ENCODE assay signal across 5 fruit fly cellular contexts in genomic region chr3R:11656614-11657216, dm6.
A peak's percentile ranks its signal among the peaks of the same experiment; 100 is the strongest.
TF ChIP-seq lines count a peak whose summit lies in the region.

No protein-coding gene starts in this region.

- TF ChIP-seq CTCF in whole organism, embryonic (GFP tag; optimal IDR thresholded peaks at IDR 0.05; lab: Kevin White, UChicago) = peak; percentile 53

TF ChIP-seq in whole organism, adult, 20 proteins besides CTCF, POLR2A, EP300 and RAD21 (continues in another document):
- TF ChIP-seq CG7045 (GFP tag; optimal IDR thresholded peaks at IDR 0.05; lab: Kevin White, UChicago) = peak; percentile 71
- peak; percentile 79 for TF ChIP-seq kay (GFP tag; lab: Kevin White, UChicago; ENCODE audit: borderline replicate concordance)
- no peak for TF ChIP-seq cnc (optimal IDR thresholded peaks at IDR 0.05; lab: Kevin White, UChicago)
- TF ChIP-seq toe (GFP tag; optimal IDR thresholded peaks at IDR 0.05; lab: Kevin White, UChicago) = peak; percentile 11
- TF ChIP-seq CG14711 (tag; optimal IDR thresholded peaks at IDR 0.05; lab: Kevin White, UChicago) = peak; percentile 88
- peak; percentile 60 for TF ChIP-seq CG11617 (GFP tag; optimal IDR thresholded peaks at IDR 0.05; lab: Kevin White, UChicago)
- peak; percentile 46 for TF ChIP-seq Mnt (GFP tag; optimal IDR thresholded peaks at IDR 0.05; lab: Kevin White, UChicago)
- TF ChIP-seq CG33017 (tag; optimal IDR thresholded peaks at IDR 0.05; lab: Kevin White, UChicago) = peak; percentile 91
- peak; percentile 56 for TF ChIP-seq Crg-1 (GFP tag; optimal IDR thresholded peaks at IDR 0.05; lab: Kevin White, UChicago)
- peak; percentile 41 for TF ChIP-seq tj (GFP tag; optimal IDR thresholded peaks at IDR 0.05; lab: Kevin White, UChicago)
- TF ChIP-seq CG7101 (tag; optimal IDR thresholded peaks at IDR 0.05; lab: Kevin White, UChicago) = peak; percentile 92
- peak; percentile 71 for TF ChIP-seq CG12768 (GFP tag; optimal IDR thresholded peaks at IDR 0.05; lab: Kevin White, UChicago)
- TF ChIP-seq CG1620 (GFP tag; optimal IDR thresholded peaks at IDR 0.05; lab: Kevin White, UChicago) = peak; percentile 61
- no peak for TF ChIP-seq cic (GFP tag; optimal IDR thresholded peaks at IDR 0.05; lab: Kevin White, UChicago)
- no peak for TF ChIP-seq pad (GFP tag; optimal IDR thresholded peaks at IDR 0.05; lab: Kevin White, UChicago)
- peak; percentile 68 for TF ChIP-seq CG5204 (GFP tag; optimal IDR thresholded peaks at IDR 0.05; lab: Kevin White, UChicago)
- no peak for TF ChIP-seq ovo (GFP tag; optimal IDR thresholded peaks at IDR 0.05; lab: Kevin White, UChicago)
- TF ChIP-seq Clk (GFP tag; optimal IDR thresholded peaks at IDR 0.05; lab: Kevin White, UChicago) = peak; percentile 48

TF ChIP-seq in whole organism, embryonic, 481 proteins besides CTCF, POLR2A, EP300 and RAD21 (continues in another document):
- TF ChIP-seq fd96Cb (tag; optimal IDR thresholded peaks at IDR 0.05; lab: Kevin White, UChicago) (peak; percentile 95), Mes4 (GFP tag; optimal IDR thresholded peaks at IDR 0.05; lab: Kevin White, UChicago) (peak; percentile 87), nerfin-2 (GFP tag; IDR thresholded peaks at IDR 0.05; lab: Robert Waterston, UW; ENCODE audit: partially characterized antibody) (no peak), Hand (GFP tag; optimal IDR thresholded peaks at IDR 0.05; lab: Kevin White, UChicago) (peak; percentile 92), peb (GFP tag; IDR thresholded peaks at IDR 0.05; lab: Robert Waterston, UW) (peak; percentile 88), mirr (GFP tag; optimal IDR thresholded peaks at IDR 0.05; lab: Kevin White, UChicago) (peak; percentile 65), Mrtf (GFP tag; IDR thresholded peaks at IDR 0.05; lab: Robert Waterston, UW) (peak; percentile 96), HLHmδ (GFP tag; optimal IDR thresholded peaks at IDR 0.05; lab: Kevin White, UChicago) (no peak), CG8924 (tag; optimal IDR thresholded peaks at IDR 0.05; lab: Kevin White, UChicago) (peak; percentile 97), CG1233 (GFP tag; optimal IDR thresholded peaks at IDR 0.05; lab: Kevin White, UChicago) (peak; percentile 95), unpg (GFP tag; optimal IDR thresholded peaks at IDR 0.05; lab: Kevin White, UChicago) (peak; percentile 97), CG18262 (tag; optimal IDR thresholded peaks at IDR 0.05; lab: Kevin White, UChicago) (peak; percentile 95), CG15269 (tag; optimal IDR thresholded peaks at IDR 0.05; lab: Kevin White, UChicago) (peak; percentile 98), MTF-1 (GFP tag; optimal IDR thresholded peaks at IDR 0.05; lab: Kevin White, UChicago; ENCODE audit: borderline replicate concordance) (peak; percentile 92), br (optimal IDR thresholded peaks at IDR 0.05; lab: Kevin White, UChicago) (no peak), zf30C (GFP tag; optimal IDR thresholded peaks at IDR 0.05; lab: Kevin White, UChicago) (peak; percentile 76), tio (GFP tag; optimal IDR thresholded peaks at IDR 0.05; lab: Kevin White, UChicago) (peak; percentile 95), Hmr (GFP tag; optimal IDR thresholded peaks at IDR 0.05; lab: Kevin White, UChicago) (peak; percentile 97)

TF ChIP-seq in whole organism, prepupa, 60 proteins besides CTCF, POLR2A, EP300 and RAD21 (continues in another document):
- peak; percentile 98 for TF ChIP-seq dsx (GFP tag; optimal IDR thresholded peaks at IDR 0.05; lab: Kevin White, UChicago; ENCODE audit: poor library complexity, severe bottlenecking)
- TF ChIP-seq eg (GFP tag; IDR thresholded peaks at IDR 0.05; lab: Robert Waterston, UW) = peak; percentile 99
- peak; percentile 99 for TF ChIP-seq CG7368 (GFP tag; optimal IDR thresholded peaks at IDR 0.05; lab: Kevin White, UChicago)
- peak; percentile 98 for TF ChIP-seq Sox15 (GFP tag; optimal IDR thresholded peaks at IDR 0.05; lab: Kevin White, UChicago)
- peak; percentile 99 for TF ChIP-seq CG8632 (GFP tag; optimal IDR thresholded peaks at IDR 0.05; lab: Kevin White, UChicago)
- TF ChIP-seq vri (GFP tag; optimal IDR thresholded peaks at IDR 0.05; lab: Kevin White, UChicago) = peak; percentile 98
- peak; percentile 17 for TF ChIP-seq fkh (GFP tag; optimal IDR thresholded peaks at IDR 0.05; lab: Kevin White, UChicago)
- peak; percentile 97 for TF ChIP-seq CG9139 (GFP tag; optimal IDR thresholded peaks at IDR 0.05; lab: Kevin White, UChicago)
- peak; percentile 99 for TF ChIP-seq CG3032 (tag; optimal IDR thresholded peaks at IDR 0.05; lab: Kevin White, UChicago)
- peak; percentile 99 for TF ChIP-seq net (GFP tag; optimal IDR thresholded peaks at IDR 0.05; lab: Kevin White, UChicago)
- TF ChIP-seq Hr4 (GFP tag; optimal IDR thresholded peaks at IDR 0.05; lab: Kevin White, UChicago) = peak; percentile 99
- TF ChIP-seq Smox (GFP tag; optimal IDR thresholded peaks at IDR 0.05; lab: Kevin White, UChicago) = peak; percentile 98
- peak; percentile 98 for TF ChIP-seq CG6808 (GFP tag; optimal IDR thresholded peaks at IDR 0.05; lab: Kevin White, UChicago)
- peak; percentile 99 for TF ChIP-seq pdm3 (GFP tag; optimal IDR thresholded peaks at IDR 0.05; lab: Kevin White, UChicago)
- TF ChIP-seq Eip75B (GFP tag; optimal IDR thresholded peaks at IDR 0.05; lab: Kevin White, UChicago) = peak; percentile 99
- TF ChIP-seq CG6854 (GFP tag; optimal IDR thresholded peaks at IDR 0.05; lab: Kevin White, UChicago) = peak; percentile 93
- TF ChIP-seq Gug (GFP tag; IDR thresholded peaks at IDR 0.05; lab: Robert Waterston, UW) = peak; percentile 98
- TF ChIP-seq spab (GFP tag; optimal IDR thresholded peaks at IDR 0.05; lab: Kevin White, UChicago) = peak; percentile 99
- peak; percentile 98 for TF ChIP-seq CG11294 (GFP tag; IDR thresholded peaks at IDR 0.05; lab: Robert Waterston, UW)

TF ChIP-seq in whole organism, pupa, 21 proteins besides CTCF, POLR2A, EP300 and RAD21:
- peak; percentile 99 for TF ChIP-seq CG32121 (GFP tag; IDR thresholded peaks at IDR 0.05; lab: Robert Waterston, UW)
- TF ChIP-seq D1 (tag; optimal IDR thresholded peaks at IDR 0.05; lab: Kevin White, UChicago) = peak; percentile 97
- peak; percentile 99 for TF ChIP-seq CG8301 (tag; optimal IDR thresholded peaks at IDR 0.05; lab: Kevin White, UChicago)
- TF ChIP-seq fd96Ca (GFP tag; IDR thresholded peaks at IDR 0.05; lab: Robert Waterston, UW) = peak; percentile 99
- peak; percentile 99 for TF ChIP-seq CG14655 (GFP tag; optimal IDR thresholded peaks at IDR 0.05; lab: Kevin White, UChicago)
- TF ChIP-seq CG10348 (GFP tag; IDR thresholded peaks at IDR 0.05; lab: Robert Waterston, UW) = peak; percentile 94
- TF ChIP-seq CG34367 (tag; optimal IDR thresholded peaks at IDR 0.05; lab: Kevin White, UChicago) = peak; percentile 99
- peak; percentile 97 for TF ChIP-seq rn (GFP tag; IDR thresholded peaks at IDR 0.05; lab: Robert Waterston, UW)
- TF ChIP-seq CG15710 (tag; optimal IDR thresholded peaks at IDR 0.05; lab: Kevin White, UChicago) = peak; percentile 99
- peak; percentile 99 for TF ChIP-seq CG17806 (tag; optimal IDR thresholded peaks at IDR 0.05; lab: Kevin White, UChicago)
- TF ChIP-seq CG13204 (GFP tag; optimal IDR thresholded peaks at IDR 0.05; lab: Kevin White, UChicago) = peak; percentile 96
- peak; percentile 100 for TF ChIP-seq Pif1B (GFP tag; optimal IDR thresholded peaks at IDR 0.05; lab: Kevin White, UChicago)
- peak; percentile 99 for TF ChIP-seq CG9948 (tag; optimal IDR thresholded peaks at IDR 0.05; lab: Kevin White, UChicago)
- peak; percentile 98 for TF ChIP-seq Snoo (tag; optimal IDR thresholded peaks at IDR 0.05; lab: Kevin White, UChicago)
- TF ChIP-seq Pif1A (GFP tag; optimal IDR thresholded peaks at IDR 0.05; lab: Kevin White, UChicago) = peak; percentile 99
- TF ChIP-seq gl (tag; optimal IDR thresholded peaks at IDR 0.05; lab: Kevin White, UChicago) = peak; percentile 98
- peak; percentile 99 for TF ChIP-seq CG8159 (tag; optimal IDR thresholded peaks at IDR 0.05; lab: Kevin White, UChicago)
- TF ChIP-seq Ets98B (GFP tag; IDR thresholded peaks at IDR 0.05; lab: Robert Waterston, UW) = peak; percentile 99
- peak; percentile 99 for TF ChIP-seq CG12605 (GFP tag; IDR thresholded peaks at IDR 0.05; lab: Robert Waterston, UW)
- TF ChIP-seq EcR (GFP tag; optimal IDR thresholded peaks at IDR 0.05; lab: Kevin White, UChicago) = peak; percentile 60
- peak; percentile 99 for TF ChIP-seq CG4496 (GFP tag; IDR thresholded peaks at IDR 0.05; lab: Robert Waterston, UW)

TF ChIP-seq in whole organism, wandering third instar larva, 38 proteins besides CTCF, POLR2A, EP300 and RAD21 (continues in another document):
- TF ChIP-seq dsf (GFP tag; optimal IDR thresholded peaks at IDR 0.05; lab: Kevin White, UChicago; ENCODE audit: borderline replicate concordance) = peak; percentile 90
- peak; percentile 95 for TF ChIP-seq tai (GFP tag; optimal IDR thresholded peaks at IDR 0.05; lab: Kevin White, UChicago)
- peak; percentile 98 for TF ChIP-seq Hnf4 (GFP tag; optimal IDR thresholded peaks at IDR 0.05; lab: Kevin White, UChicago)
- peak; percentile 80 for TF ChIP-seq GATAd (GFP tag; optimal IDR thresholded peaks at IDR 0.05; lab: Kevin White, UChicago)
- peak; percentile 95 for TF ChIP-seq dmrt93B (GFP tag; optimal IDR thresholded peaks at IDR 0.05; lab: Kevin White, UChicago)
- TF ChIP-seq HLH106 (tag; optimal IDR thresholded peaks at IDR 0.05; lab: Kevin White, UChicago) = peak; percentile 97
- peak; percentile 98 for TF ChIP-seq sage (GFP tag; optimal IDR thresholded peaks at IDR 0.05; lab: Kevin White, UChicago)
- TF ChIP-seq lola (GFP tag; optimal IDR thresholded peaks at IDR 0.05; lab: Kevin White, UChicago) = no peak
- peak; percentile 58 for TF ChIP-seq jim (GFP tag; optimal IDR thresholded peaks at IDR 0.05; lab: Kevin White, UChicago)
- TF ChIP-seq Dif (GFP tag; optimal IDR thresholded peaks at IDR 0.05; lab: Kevin White, UChicago; ENCODE audit: partially characterized antibody) = peak; percentile 22
- peak; percentile 97 for TF ChIP-seq brk (GFP tag; optimal IDR thresholded peaks at IDR 0.05; lab: Kevin White, UChicago)
- TF ChIP-seq usp (GFP tag; optimal IDR thresholded peaks at IDR 0.05; lab: Kevin White, UChicago) = no peak
- TF ChIP-seq Mio (GFP tag; optimal IDR thresholded peaks at IDR 0.05; lab: Kevin White, UChicago) = peak; percentile 86
- peak; percentile 99 for TF ChIP-seq br (GFP tag; optimal IDR thresholded peaks at IDR 0.05; lab: Kevin White, UChicago)
- no peak for TF ChIP-seq Abd-B (GFP tag; optimal IDR thresholded peaks at IDR 0.05; lab: Kevin White, UChicago)
- TF ChIP-seq ey (GFP tag; optimal IDR thresholded peaks at IDR 0.05; lab: Kevin White, UChicago) = peak; percentile 99
- peak; percentile 97 to 99 for TF ChIP-seq foxo (GFP tag; optimal IDR thresholded peaks at IDR 0.05; lab: Kevin White, UChicago)
- TF ChIP-seq fru (GFP tag; optimal IDR thresholded peaks at IDR 0.05; lab: Kevin White, UChicago) = peak; percentile 98
- no peak for TF ChIP-seq dl (GFP tag; optimal IDR thresholded peaks at IDR 0.05; lab: Kevin White, UChicago; ENCODE audit: insufficient read depth in 1 of 2, partially characterized antibody in 2 of 2)
- TF ChIP-seq OdsH (GFP tag; optimal IDR thresholded peaks at IDR 0.05; lab: Kevin White, UChicago) = peak; percentile 99
- TF ChIP-seq CG9705 (GFP tag; optimal IDR thresholded peaks at IDR 0.05; lab: Kevin White, UChicago) = peak; percentile 69
- peak; percentile 97 for TF ChIP-seq Sp1 (GFP tag; optimal IDR thresholded peaks at IDR 0.05; lab: Kevin White, UChicago)
- peak; percentile 99 for TF ChIP-seq rgr (GFP tag; optimal IDR thresholded peaks at IDR 0.05; lab: Kevin White, UChicago)
